Worm (Caenorhabditis elegans) whole organism, mixed stage, embryonic: ENCODE results near the gene pcdr-1.

ENCODE experiments used
- M03D4.4 ChIP-seq: sonication (generic microtip); optimal IDR thresholded peaks from 2 replicates; lab custom pipeline; 2017; ENCODE audit warnings: mild to moderate bottlenecking, missing genetic modification characterization, missing compliant biosample characterization
- bed-3 ChIP-seq: fragments of 200-800 bp; sonication (Bioruptor generic); optimal IDR thresholded peaks from 3 replicates; lab custom pipeline; 2018; ENCODE audit warnings: mild to moderate bottlenecking, missing genetic modification characterization, moderate library complexity, missing compliant biosample characterization
- blmp-1 ChIP-seq: fragments of 150-350 bp; optimal IDR thresholded peaks from 2 replicates; lab custom pipeline; 2014; ENCODE audit warnings: missing biosample characterization, missing genetic modification characterization
- ceh-39 ChIP-seq: fragments of 150-350 bp; optimal IDR thresholded peaks from 2 replicates; lab custom pipeline; 2014; ENCODE audit warnings: missing biosample characterization, missing genetic modification characterization
- ceh-43 ChIP-seq: fragments of 200-800 bp; sonication (Bioruptor generic); optimal IDR thresholded peaks from 2 replicates; lab custom pipeline; 2018; ENCODE audit warnings: mild to moderate bottlenecking, missing genetic modification characterization, moderate library complexity, missing compliant biosample characterization
- ceh-83 ChIP-seq: fragments of 200-800 bp; sonication (Bioruptor generic); optimal IDR thresholded peaks from 2 replicates; lab custom pipeline; 2018; ENCODE audit warnings: mild to moderate bottlenecking, missing genetic modification characterization, missing compliant biosample characterization
- ces-1 ChIP-seq: fragments of 150-350 bp; optimal IDR thresholded peaks from 2 replicates; lab custom pipeline; 2014; ENCODE audit warnings: missing biosample characterization, missing genetic modification reagents, missing genetic modification characterization
- cnd-1 ChIP-seq: fragments of 200-800 bp; sonication (Bioruptor generic); optimal IDR thresholded peaks from 2 replicates; lab custom pipeline; 2018; ENCODE audit warnings: mild to moderate bottlenecking, missing genetic modification characterization, missing compliant biosample characterization
- drap-1 ChIP-seq: fragments of 200-800 bp; sonication (Bioruptor generic); optimal IDR thresholded peaks from 3 replicates; lab custom pipeline; 2018; ENCODE audit warnings: mild to moderate bottlenecking, missing genetic modification characterization, missing compliant biosample characterization
- elt-1 ChIP-seq: sonication (generic microtip); optimal IDR thresholded peaks from 2 replicates; lab custom pipeline; 2017; ENCODE audit warnings: missing genetic modification characterization, mild to moderate bottlenecking, missing compliant biosample characterization, antibody characterized with exemption, moderate library complexity, borderline replicate concordance; ENCODE audit not compliant: insufficient read depth
- elt-3 ChIP-seq: fragments of 150-350 bp; optimal IDR thresholded peaks from 2 replicates; lab custom pipeline; 2014; ENCODE audit warnings: missing biosample characterization, missing genetic modification characterization
- flh-1 ChIP-seq: fragments of 200-800 bp; sonication (Bioruptor generic); optimal IDR thresholded peaks from 2 replicates; lab custom pipeline; 2018; ENCODE audit warnings: mild to moderate bottlenecking, missing genetic modification characterization, moderate library complexity, missing compliant biosample characterization
- ham-2 ChIP-seq: fragments of 200-800 bp; sonication (Bioruptor generic); optimal IDR thresholded peaks from 2 replicates; lab custom pipeline; 2018; ENCODE audit warnings: mild to moderate bottlenecking, missing genetic modification characterization, missing compliant biosample characterization
- hlh-1 ChIP-seq: fragments of 150-350 bp; optimal IDR thresholded peaks from 2 replicates; lab custom pipeline; 2014; ENCODE audit warnings: missing biosample characterization, missing genetic modification reagents, missing genetic modification characterization
- lin-13 ChIP-seq: fragments of 150-350 bp; optimal IDR thresholded peaks from 2 replicates; lab custom pipeline; 2014; ENCODE audit warnings: missing biosample characterization, missing genetic modification characterization
- lin-32 ChIP-seq: fragments of 200-800 bp; sonication (Bioruptor generic); optimal IDR thresholded peaks from 2 replicates; lab custom pipeline; 2018; ENCODE audit warnings: mild to moderate bottlenecking, missing genetic modification characterization, missing compliant biosample characterization
- lsy-2 ChIP-seq: fragments of 150-350 bp; optimal IDR thresholded peaks from 2 replicates; lab custom pipeline; 2014; ENCODE audit warnings: missing biosample characterization, missing genetic modification characterization
- mab-5 ChIP-seq: fragments of 150-350 bp; optimal IDR thresholded peaks from 2 replicates; lab custom pipeline; 2014; ENCODE audit warnings: missing biosample characterization, missing genetic modification characterization
- mep-1 ChIP-seq: fragments of 150-350 bp; optimal IDR thresholded peaks from 2 replicates; lab custom pipeline; 2017; ENCODE audit warnings: missing biosample characterization, missing genetic modification reagents, missing genetic modification characterization, inconsistent platforms
- mls-2 ChIP-seq: sonication (generic microtip); optimal IDR thresholded peaks from 2 replicates; lab custom pipeline; 2016; ENCODE audit warnings: mild to moderate bottlenecking, missing genetic modification characterization, moderate library complexity, missing compliant biosample characterization
- nhr-12 ChIP-seq: fragments of 150-350 bp; optimal IDR thresholded peaks from 2 replicates; lab custom pipeline; 2014; ENCODE audit warnings: missing biosample characterization, missing genetic modification characterization
- nhr-2 ChIP-seq: fragments of 150-350 bp; optimal IDR thresholded peaks from 2 replicates; lab custom pipeline; 2014; ENCODE audit warnings: missing biosample characterization, missing genetic modification characterization
- nhr-237 ChIP-seq: fragments of 150-350 bp; optimal IDR thresholded peaks from 2 replicates; lab custom pipeline; 2014; ENCODE audit warnings: missing biosample characterization, missing genetic modification characterization
- nhr-28 ChIP-seq: fragments of 150-350 bp; optimal IDR thresholded peaks from 2 replicates; lab custom pipeline; 2014; ENCODE audit warnings: missing biosample characterization, missing genetic modification characterization
- nhr-76 ChIP-seq: sonication (generic microtip); optimal IDR thresholded peaks from 2 replicates; lab custom pipeline; 2017; ENCODE audit warnings: missing biosample characterization, missing genetic modification characterization
- pha-4 ChIP-seq: fragments of 150-350 bp; optimal IDR thresholded peaks from 2 replicates; lab custom pipeline; 2018; ENCODE audit warnings: missing biosample characterization, missing genetic modification reagents, missing genetic modification characterization
- sem-2 ChIP-seq: fragments of 200-800 bp; sonication (Bioruptor generic); optimal IDR thresholded peaks from 2 replicates; lab custom pipeline; 2018; ENCODE audit warnings: mild to moderate bottlenecking, missing genetic modification characterization, missing compliant biosample characterization
- snpc-4 ChIP-seq: fragments of 150-350 bp; optimal IDR thresholded peaks from 2 replicates; lab custom pipeline; 2014; ENCODE audit warnings: missing biosample characterization, missing genetic modification characterization
- sptf-1 ChIP-seq: sonication (generic microtip); optimal IDR thresholded peaks from 2 replicates; lab custom pipeline; 2017; ENCODE audit warnings: mild to moderate bottlenecking, missing genetic modification characterization, moderate library complexity, missing compliant biosample characterization
- tbx-8 ChIP-seq: fragments of 200-800 bp; sonication (Bioruptor generic); optimal IDR thresholded peaks from 2 replicates; lab custom pipeline; 2018; ENCODE audit warnings: mild to moderate bottlenecking, missing genetic modification characterization, moderate library complexity, missing compliant biosample characterization
- unc-120 ChIP-seq: sonication (generic microtip); optimal IDR thresholded peaks from 2 replicates; lab custom pipeline; 2017; ENCODE audit warnings: missing genetic modification characterization, missing compliant biosample characterization; ENCODE audit not compliant: poor library complexity, severe bottlenecking
- unc-39 ChIP-seq: fragments of 150-350 bp; optimal IDR thresholded peaks from 2 replicates; lab custom pipeline; 2014; ENCODE audit warnings: missing biosample characterization, missing genetic modification characterization
- unc-62 ChIP-seq: fragments of 150-350 bp; optimal IDR thresholded peaks from 2 replicates; lab custom pipeline; 2014; ENCODE audit warnings: missing biosample characterization, missing genetic modification reagents, missing genetic modification characterization
- zip-8 ChIP-seq: fragments of 150-350 bp; optimal IDR thresholded peaks from 2 replicates; lab custom pipeline; 2014; ENCODE audit warnings: missing biosample characterization, missing genetic modification characterization
- ztf-11 ChIP-seq: fragments of 150-350 bp; optimal IDR thresholded peaks from 2 replicates; lab custom pipeline; 2014; ENCODE audit warnings: missing biosample characterization, missing genetic modification characterization

The pcdr-1 gene

DNA sequence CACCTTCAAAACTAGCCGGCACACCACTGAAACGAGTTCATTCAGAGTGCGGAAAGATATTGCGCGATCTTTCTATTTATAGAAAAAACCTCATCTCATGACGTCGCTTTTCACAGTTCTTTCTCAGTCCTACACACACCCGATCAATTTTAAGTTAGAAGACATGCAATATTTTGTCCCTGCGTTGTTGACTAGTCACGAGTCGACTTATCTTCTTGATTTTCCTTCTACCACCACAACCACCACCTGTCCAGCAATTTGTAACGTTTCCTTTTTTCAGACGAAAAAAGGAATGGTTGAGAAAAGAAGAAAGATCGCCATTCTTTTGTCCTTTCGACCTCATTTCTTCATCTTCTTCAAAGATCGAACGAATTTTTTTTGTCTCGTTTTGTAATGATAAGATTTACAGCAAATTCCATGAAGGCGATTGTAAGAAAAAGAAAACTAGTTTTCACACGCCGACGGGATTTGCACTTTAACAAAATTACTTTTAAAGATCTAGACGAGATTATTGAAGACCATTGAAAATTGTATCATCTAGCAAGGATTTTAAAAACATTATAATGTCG is 39.6 kb downstream of the pcdr-1 start:
- TF ChIP-seq lsy-2 (tag; lab: Kevin White, UChicago) (no peak), mep-1 (tag; lab: Kevin White, UChicago) (no peak), drap-1 (GFP tag; lab: Kevin White, UChicago) (no peak), unc-62 (no peak), lin-32 (no peak), ceh-43 (GFP tag; lab: Kevin White, UChicago) (no peak), blmp-1 (no peak), nhr-28 (tag; lab: Kevin White, UChicago) (no peak), elt-3 (no peak), M03D4.4 (tag; lab: Kevin White, UChicago) (no peak), unc-39 (tag; lab: Kevin White, UChicago) (no peak), flh-1 (no peak)
- TF ChIP-seq, all 35 proteins: peak for 0

DNA sequence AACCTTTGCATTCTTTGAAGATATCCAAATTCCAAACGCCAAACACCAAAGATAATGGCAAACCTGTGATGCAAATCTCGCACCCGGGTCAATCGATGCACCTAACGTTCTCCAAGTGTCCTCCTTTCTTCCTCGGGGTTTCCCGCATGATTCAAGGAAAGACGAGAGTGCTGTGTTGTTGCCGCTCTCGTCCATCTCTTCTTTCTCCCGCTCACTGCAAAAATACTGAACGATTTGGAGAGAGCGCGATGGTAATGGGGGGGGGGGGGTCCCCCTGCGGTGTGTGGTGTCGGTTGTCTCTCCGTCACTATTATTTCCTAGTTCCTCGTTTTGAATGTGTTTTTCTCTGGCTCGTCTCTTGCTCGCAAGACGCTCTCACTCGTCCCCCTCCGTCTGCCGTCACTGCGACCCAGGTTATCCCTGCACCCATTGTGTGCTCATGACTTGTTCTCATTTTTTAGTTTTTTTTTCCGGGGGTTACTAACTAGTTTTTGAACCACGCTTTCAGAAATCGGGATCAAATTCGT is 40.9 kb downstream of the pcdr-1 start:
- TF ChIP-seq bed-3 (GFP tag; lab: Kevin White, UChicago) (no peak), ces-1 (GFP tag; lab: Kevin White, UChicago) (peak; percentile 64), lin-32 (no peak), pha-4 (tag; lab: Kevin White, UChicago) (peak; percentile 68), sptf-1 (peak; percentile 70), lin-13 (peak; percentile 43), snpc-4 (no peak), elt-3 (peak; percentile 22), mep-1 (tag; lab: Kevin White, UChicago) (peak; percentile 31), ztf-11 (tag; lab: Kevin White, UChicago) (peak; percentile 62), M03D4.4 (tag; lab: Kevin White, UChicago) (peak; percentile 71), hlh-1 (tag; lab: Kevin White, UChicago) (peak; percentile 80), elt-1 (tag; lab: Kevin White, UChicago) (peak; percentile 81), nhr-237 (tag; lab: Kevin White, UChicago) (no peak), drap-1 (GFP tag; lab: Kevin White, UChicago) (peak; percentile 61), ceh-39 (tag; lab: Kevin White, UChicago) (no peak), cnd-1 (tag; lab: Kevin White, UChicago) (peak; percentile 46), mab-5 (tag; lab: Kevin White, UChicago) (no peak), unc-62 (peak; percentile 75), tbx-8 (GFP tag; lab: Kevin White, UChicago) (no peak), nhr-28 (tag; lab: Kevin White, UChicago) (no peak), mls-2 (peak; percentile 81), unc-120 (peak; percentile 68), flh-1 (no peak), ham-2 (GFP tag; lab: Kevin White, UChicago) (peak; percentile 52), nhr-2 (tag; lab: Kevin White, UChicago) (peak; percentile 35), ceh-43 (GFP tag; lab: Kevin White, UChicago) (peak; percentile 49), zip-8 (no peak), nhr-76 (tag; lab: Kevin White, UChicago) (no peak), blmp-1 (no peak), unc-39 (tag; lab: Kevin White, UChicago) (peak; percentile 20), sem-2 (GFP tag; lab: Kevin White, UChicago) (no peak), ceh-83 (GFP tag; lab: Kevin White, UChicago) (no peak), nhr-12 (tag; lab: Kevin White, UChicago) (no peak), lsy-2 (tag; lab: Kevin White, UChicago) (peak; percentile 40)

DNA sequence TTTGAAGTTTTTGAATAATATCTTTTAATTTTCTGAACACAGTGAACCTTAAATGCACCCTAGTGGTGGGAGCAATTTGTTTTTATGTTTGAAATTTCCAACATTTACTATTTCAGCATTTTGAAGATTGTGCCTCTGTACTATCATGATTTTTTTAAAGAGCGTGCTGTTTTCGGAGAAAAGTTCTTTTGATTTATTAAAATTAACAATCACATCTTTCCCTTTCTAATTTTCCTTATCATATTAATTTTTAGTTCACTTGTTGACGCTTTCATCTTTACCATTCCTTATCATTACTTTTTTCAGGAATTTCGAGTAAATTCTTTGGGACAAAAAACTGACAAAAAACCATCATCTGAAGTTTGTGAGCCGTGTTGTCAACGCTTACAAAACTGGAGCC is 41.4 kb downstream of the pcdr-1 start, which contains the start of gene nhr-48:
nhr-48 (plus strand) TSS at position 301 of the 400 bp plus-strand sequence.
- TF ChIP-seq ham-2 (GFP tag; lab: Kevin White, UChicago): no peak
- no peak for TF ChIP-seq mep-1 (tag; lab: Kevin White, UChicago)
- TF ChIP-seq elt-3: no peak
- TF ChIP-seq nhr-2 (tag; lab: Kevin White, UChicago): no peak
- no peak for TF ChIP-seq mab-5 (tag; lab: Kevin White, UChicago)
- no peak for TF ChIP-seq nhr-12 (tag; lab: Kevin White, UChicago)
- TF ChIP-seq nhr-28 (tag; lab: Kevin White, UChicago): no peak
- no peak for TF ChIP-seq blmp-1
- no peak for TF ChIP-seq nhr-237 (tag; lab: Kevin White, UChicago)
- TF ChIP-seq sptf-1: no peak
- no peak for TF ChIP-seq unc-62
- no peak for TF ChIP-seq M03D4.4 (tag; lab: Kevin White, UChicago)
- TF ChIP-seq ztf-11 (tag; lab: Kevin White, UChicago): no peak
- TF ChIP-seq ceh-39 (tag; lab: Kevin White, UChicago): no peak
- TF ChIP-seq, all 35 proteins: peak for 0
